Fruit fly (Drosophila melanogaster) whole organism, embryonic: ENCODE data around the gene CG17233.
A peak's percentile ranks its signal among the peaks of the same experiment; 100 is the strongest.

ENCODE experiments used
- Bteb2 ChIP-seq: fragments of 200-800 bp; sonication (Bioruptor generic); optimal IDR thresholded peaks from 2 replicates; lab custom pipeline; 2016; ENCODE audit warnings: missing biosample characterization, missing genetic modification characterization
- CG1602 ChIP-seq: fragments of 200-800 bp; sonication (Bioruptor generic); optimal IDR thresholded peaks from 3 replicates; lab custom pipeline; 2016; ENCODE audit warnings: missing biosample characterization, missing genetic modification characterization
- CG17829 ChIP-seq: fragments of 200-800 bp; optimal IDR thresholded peaks from 2 replicates; lab custom pipeline; 2019; ENCODE audit warnings: missing biosample characterization, mild to moderate bottlenecking, missing genetic modification characterization, moderate library complexity
- CG1832 ChIP-seq: fragments of 200-800 bp; sonication (Bioruptor generic); optimal IDR thresholded peaks from 2 replicates; lab custom pipeline; 2017; ENCODE audit warnings: missing biosample characterization, mild to moderate bottlenecking, missing genetic modification characterization, inconsistent platforms
- CG18599 ChIP-seq: fragments of 200-800 bp; sonication (Bioruptor generic); optimal IDR thresholded peaks from 3 replicates; lab custom pipeline; 2017; ENCODE audit warnings: missing biosample characterization, missing genetic modification characterization, mild to moderate bottlenecking, moderate library complexity, missing genetic modification reagents
- CG18764 ChIP-seq: fragments of 200-800 bp; sonication (Bioruptor generic); optimal IDR thresholded peaks from 3 replicates; lab custom pipeline; 2016; ENCODE audit warnings: missing biosample characterization, missing genetic modification characterization
- CG2712 ChIP-seq: fragments of 200-800 bp; optimal IDR thresholded peaks from 3 replicates; lab custom pipeline; 2019; ENCODE audit warnings: missing biosample characterization, mild to moderate bottlenecking, missing genetic modification characterization, moderate library complexity
- CG30403 ChIP-seq: fragments of 200-800 bp; sonication (Bioruptor generic); optimal IDR thresholded peaks from 3 replicates; lab custom pipeline; 2016; ENCODE audit warnings: missing biosample characterization, missing genetic modification characterization
- CG3065 ChIP-seq: fragments of 200-800 bp; sonication (Bioruptor generic); optimal IDR thresholded peaks from 2 replicates; lab custom pipeline; 2016; ENCODE audit warnings: missing biosample characterization, missing genetic modification characterization
- CG4328 ChIP-seq: fragments of 200-800 bp; sonication (Bioruptor generic); optimal IDR thresholded peaks from 3 replicates; lab custom pipeline; 2017; ENCODE audit warnings: missing biosample characterization, missing genetic modification reagents, missing genetic modification characterization
- CG4404 ChIP-seq: fragments of 200-800 bp; sonication (Bioruptor generic); IDR thresholded peaks from 2 replicates; pipeline ENCODE4 v1.3.6; 2022; ENCODE audit warnings: missing biosample characterization, missing genetic modification characterization
- CG7271 ChIP-seq: fragments of 200-800 bp; sonication (Bioruptor generic); optimal IDR thresholded peaks from 2 replicates; lab custom pipeline; 2018; ENCODE audit warnings: missing biosample characterization, mild to moderate bottlenecking, missing genetic modification characterization, moderate library complexity
- CG8765 ChIP-seq: fragments of 200-800 bp; sonication (Bioruptor generic); IDR thresholded peaks from 2 replicates; pipeline ENCODE4 v1.3.6; 2022; ENCODE audit warnings: missing biosample characterization, missing genetic modification characterization
- ERR ChIP-seq: fragments of 200-800 bp; sonication (Bioruptor generic); optimal IDR thresholded peaks from 2 replicates; lab custom pipeline; 2016; ENCODE audit warnings: missing biosample characterization, missing genetic modification characterization
- HLH54F ChIP-seq: fragments of 200-800 bp; sonication (Bioruptor generic); optimal IDR thresholded peaks from 3 replicates; lab custom pipeline; 2016; ENCODE audit warnings: missing biosample characterization, missing genetic modification characterization
- Hr3 ChIP-seq: fragments of 200-800 bp; sonication (Bioruptor generic); optimal IDR thresholded peaks from 3 replicates; lab custom pipeline; 2016; ENCODE audit warnings: missing biosample characterization, missing genetic modification characterization
- Mes4 ChIP-seq: fragments of 200-800 bp; sonication (Bioruptor generic); optimal IDR thresholded peaks from 2 replicates; lab custom pipeline; 2016; ENCODE audit warnings: missing biosample characterization, missing genetic modification characterization
- Ravus ChIP-seq: fragments of 200-800 bp; sonication (Bioruptor generic); IDR thresholded peaks from 2 replicates; pipeline ENCODE4 v1.3.6; 2022; ENCODE audit warnings: missing biosample characterization, missing genetic modification characterization
- Rfx ChIP-seq: fragments of 200-800 bp; sonication (Bioruptor generic); IDR thresholded peaks from 2 replicates; pipeline ENCODE4 v1.3.6; 2022; ENCODE audit warnings: missing biosample characterization, missing genetic modification characterization
- Rx ChIP-seq: fragments of 200-800 bp; sonication (Bioruptor generic); IDR thresholded peaks from 2 replicates; pipeline ENCODE4 v1.3.6; 2022; ENCODE audit warnings: missing biosample characterization, missing genetic modification characterization
- Side ChIP-seq: fragments of 200-800 bp; sonication (Bioruptor generic); optimal IDR thresholded peaks from 2 replicates; lab custom pipeline; 2016; ENCODE audit warnings: missing biosample characterization, missing genetic modification characterization
- Trl ChIP-seq, 3 experiments: fragments of >200 bp in 2 of 3; fragments of 200-800 bp in 1 of 3; sonication (Bioruptor generic) in 1 of 3; optimal IDR thresholded peaks; 2 replicates in 1 of 3; 3 replicates in 2 of 3; lab custom pipeline; 2016 to 2017; ENCODE audit warnings: missing biosample characterization in 1 of 3, missing genetic modification characterization in 1 of 3
- Vsx1 ChIP-seq: fragments of 200-800 bp; sonication (Bioruptor generic); optimal IDR thresholded peaks from 2 replicates; lab custom pipeline; 2017; ENCODE audit warnings: missing biosample characterization, mild to moderate bottlenecking, missing genetic modification characterization, missing genetic modification reagents
- Xbp1 ChIP-seq: fragments of 200-800 bp; sonication (Bioruptor generic); optimal IDR thresholded peaks from 3 replicates; lab custom pipeline; 2016; ENCODE audit warnings: missing biosample characterization, mild to moderate bottlenecking, missing genetic modification characterization
- al ChIP-seq: fragments of 200-800 bp; sonication (Bioruptor generic); IDR thresholded peaks from 2 replicates; pipeline ENCODE4 v1.3.6; 2022; ENCODE audit warnings: missing biosample characterization, missing genetic modification characterization
- bcd ChIP-seq: fragments of 200-800 bp; sonication (Bioruptor generic); optimal IDR thresholded peaks from 2 replicates; lab custom pipeline; 2017; ENCODE audit warnings: missing biosample characterization, mild to moderate bottlenecking, missing genetic modification characterization
- disco-r ChIP-seq: fragments of 200-800 bp; sonication (Bioruptor generic); optimal IDR thresholded peaks from 2 replicates; lab custom pipeline; 2016; ENCODE audit warnings: missing biosample characterization, missing genetic modification characterization
- emc ChIP-seq: fragments of 200-800 bp; sonication (Bioruptor generic); optimal IDR thresholded peaks from 2 replicates; lab custom pipeline; 2016; ENCODE audit warnings: missing biosample characterization, missing genetic modification characterization
- eyg ChIP-seq: fragments of 200-800 bp; sonication (Bioruptor generic); optimal IDR thresholded peaks from 3 replicates; lab custom pipeline; 2016; ENCODE audit warnings: missing biosample characterization, missing genetic modification characterization
- fd64A ChIP-seq: fragments of 200-800 bp; sonication (Bioruptor generic); optimal IDR thresholded peaks from 3 replicates; lab custom pipeline; 2018; ENCODE audit warnings: missing biosample characterization, mild to moderate bottlenecking, missing genetic modification characterization
- gce ChIP-seq: fragments of 200-800 bp; sonication (Bioruptor generic); IDR thresholded peaks from 3 replicates; pipeline ENCODE4 v1.3.6; 2022; ENCODE audit warnings: missing biosample characterization, missing genetic modification characterization
- gcm ChIP-seq: fragments of 200-800 bp; sonication (Bioruptor generic); optimal IDR thresholded peaks from 2 replicates; lab custom pipeline; 2019; ENCODE audit warnings: missing biosample characterization, mild to moderate bottlenecking, missing genetic modification characterization, moderate library complexity
- hkb ChIP-seq, 2 experiments: fragments of 200-800 bp in 1 of 2; fragments of >200 bp in 1 of 2; sonication (Bioruptor generic) in 1 of 2; IDR thresholded peaks in 1 of 2; optimal IDR thresholded peaks in 1 of 2; 2 replicates each; pipeline versions ENCODE4 v1.3.6 to Lab custom; 2017 to 2022; ENCODE audit warnings: missing biosample characterization in 1 of 2, missing genetic modification characterization in 1 of 2
- hth ChIP-seq: fragments of >200 bp; optimal IDR thresholded peaks from 2 replicates; lab custom pipeline; 2017; ENCODE audit warnings: inconsistent platforms
- lbe ChIP-seq: fragments of 200-800 bp; sonication (Bioruptor generic); optimal IDR thresholded peaks from 2 replicates; lab custom pipeline; 2016; ENCODE audit warnings: missing biosample characterization, mild to moderate bottlenecking, missing genetic modification characterization
- lilli ChIP-seq: fragments of 200-800 bp; sonication (Bioruptor generic); optimal IDR thresholded peaks from 3 replicates; lab custom pipeline; 2016; ENCODE audit warnings: missing biosample characterization, missing genetic modification characterization
- mirr ChIP-seq: fragments of 200-800 bp; sonication (Bioruptor generic); optimal IDR thresholded peaks from 3 replicates; lab custom pipeline; 2018; ENCODE audit warnings: missing biosample characterization, mild to moderate bottlenecking, missing genetic modification characterization
- p53 ChIP-seq: fragments of 200-800 bp; sonication (Bioruptor generic); optimal IDR thresholded peaks from 2 replicates; lab custom pipeline; 2016; ENCODE audit warnings: missing biosample characterization, missing genetic modification characterization
- prd ChIP-seq, 3 experiments: fragments of >200 bp in 2 of 3; fragments of 200-800 bp in 1 of 3; sonication (Bioruptor generic) in 1 of 3; optimal IDR thresholded peaks in 2 of 3; IDR thresholded peaks in 1 of 3; 2 replicates in 2 of 3; 3 replicates in 1 of 3; pipeline versions ENCODE4 v1.3.6 to Lab custom; 2017 to 2022; ENCODE audit warnings: missing biosample characterization in 1 of 3, missing genetic modification characterization in 1 of 3
- pros ChIP-seq: fragments of 200-800 bp; sonication (Bioruptor generic); optimal IDR thresholded peaks from 3 replicates; lab custom pipeline; 2019; ENCODE audit warnings: missing biosample characterization, mild to moderate bottlenecking, missing genetic modification characterization, moderate library complexity
- ro ChIP-seq: fragments of 200-800 bp; sonication (Bioruptor generic); IDR thresholded peaks from 2 replicates; pipeline ENCODE4 v1.3.6; 2022; ENCODE audit warnings: missing biosample characterization, missing genetic modification characterization
- sc ChIP-seq, 3 experiments: fragments of >200 bp in 2 of 3; fragments of 200-800 bp in 1 of 3; sonication (Bioruptor generic) in 1 of 3; optimal IDR thresholded peaks; 2 replicates in 2 of 3; 3 replicates in 1 of 3; lab custom pipeline; 2017; ENCODE audit warnings: mild to moderate bottlenecking in 1 of 3, missing biosample characterization in 1 of 3, missing genetic modification characterization in 1 of 3, missing genetic modification reagents in 1 of 3
- sens-2 ChIP-seq: fragments of 200-800 bp; sonication (Bioruptor generic); IDR thresholded peaks from 2 replicates; pipeline ENCODE4 v1.3.6; 2022; ENCODE audit warnings: missing biosample characterization, missing genetic modification characterization
- seq ChIP-seq: fragments of 200-800 bp; sonication (Bioruptor generic); IDR thresholded peaks from 2 replicates; pipeline ENCODE4 v1.3.6; 2022; ENCODE audit warnings: missing biosample characterization, missing genetic modification characterization
- tgo ChIP-seq: fragments of 200-800 bp; sonication (Bioruptor generic); IDR thresholded peaks from 3 replicates; pipeline ENCODE4 v1.3.6; 2022; ENCODE audit warnings: missing biosample characterization, missing genetic modification characterization
- tna ChIP-seq: fragments of 200-800 bp; sonication (Bioruptor generic); IDR thresholded peaks from 2 replicates; pipeline ENCODE4 v1.3.6; 2022; ENCODE audit warnings: missing biosample characterization, missing genetic modification characterization; ENCODE audit not compliant: partially characterized antibody
- wek ChIP-seq: fragments of 200-800 bp; sonication (Bioruptor generic); optimal IDR thresholded peaks from 3 replicates; lab custom pipeline; 2018; ENCODE audit warnings: missing biosample characterization, mild to moderate bottlenecking, missing genetic modification characterization, moderate library complexity
- z ChIP-seq: fragments of 200-800 bp; sonication (Bioruptor generic); IDR thresholded peaks from 3 replicates; pipeline ENCODE4 v1.3.6; 2022; ENCODE audit warnings: missing biosample characterization, missing genetic modification characterization

Gene CG17233

dm6 chr3L:20247513-20248173 lies 5.9 kb upstream of the CG17233 start, which contains the start of gene rdgC (continued):
- TF ChIP-seq CG3065 (GFP tag; lab: Kevin White, UChicago), result peak; percentile 81
- TF ChIP-seq HLH54F (GFP tag; lab: Kevin White, UChicago), result peak; percentile 94
- TF ChIP-seq CG2712 (tag; lab: Kevin White, UChicago), result peak; percentile 95
- peak; percentile 76 for TF ChIP-seq z
- peak; percentile 96 for TF ChIP-seq Xbp1
- peak; percentile 93 for TF ChIP-seq al (GFP tag; lab: Robert Waterston, UW)
- peak; percentile 95 for TF ChIP-seq Rx (GFP tag; lab: Robert Waterston, UW)
- TF ChIP-seq Mes4 (GFP tag; lab: Kevin White, UChicago), result peak; percentile 93
- TF ChIP-seq lbe (GFP tag; lab: Kevin White, UChicago), result peak; percentile 54
- peak; percentile 63 for TF ChIP-seq CG7271 (tag; lab: Kevin White, UChicago)
- peak; percentile 93 for TF ChIP-seq mirr
- TF ChIP-seq Ravus (GFP tag; lab: Robert Waterston, UW), result peak; percentile 88
- no peak for TF ChIP-seq hkb (optimal IDR thresholded peaks at IDR 0.05; lab: Kevin White, UChicago)
- peak; percentile 98 for TF ChIP-seq hkb (GFP tag; IDR thresholded peaks at IDR 0.05; lab: Robert Waterston, UW)
- TF ChIP-seq Rfx (GFP tag; lab: Robert Waterston, UW), result peak; percentile 98
- peak; percentile 89 for TF ChIP-seq p53 (GFP tag; lab: Kevin White, UChicago)
- peak; percentile 76 for TF ChIP-seq CG4328
- peak; percentile 88 for TF ChIP-seq sens-2
- TF ChIP-seq bcd (GFP tag; lab: Kevin White, UChicago), result peak; percentile 95
- TF ChIP-seq eyg, result peak; percentile 95
- peak; percentile 98 for TF ChIP-seq CG18599 (GFP tag; lab: Kevin White, UChicago)
- TF ChIP-seq tna (GFP tag; lab: Robert Waterston, UW), result no peak
- TF ChIP-seq disco-r (GFP tag; lab: Kevin White, UChicago), result peak; percentile 91
- TF ChIP-seq CG4404, result peak; percentile 86
- TF ChIP-seq ro, result peak; percentile 82
- peak; percentile 96 for TF ChIP-seq gce
- TF ChIP-seq CG1832 (GFP tag; lab: Kevin White, UChicago), result peak; percentile 45
- TF ChIP-seq CG1602, result peak; percentile 90
- TF ChIP-seq hth, result no peak
- TF ChIP-seq CG17829 (tag; lab: Kevin White, UChicago), result peak; percentile 95
- peak; percentile 95 for TF ChIP-seq CG30403
- peak; percentile 89 for TF ChIP-seq wek (GFP tag; lab: Kevin White, UChicago)
- TF ChIP-seq fd64A (GFP tag; lab: Kevin White, UChicago), result peak; percentile 85
- peak; percentile 38 to 65 for TF ChIP-seq Trl (optimal IDR thresholded peaks at IDR 0.05; lab: Kevin White, UChicago)
- peak; percentile 95 for TF ChIP-seq Trl (GFP tag; optimal IDR thresholded peaks at IDR 0.05; lab: Kevin White, UChicago)
- TF ChIP-seq CG8765 (GFP tag; lab: Robert Waterston, UW), result peak; percentile 62; the same call in 1 of the 2 replicates
- TF ChIP-seq Hr3 (GFP tag; lab: Kevin White, UChicago), result peak; percentile 90
- peak; percentile 94 for TF ChIP-seq Bteb2 (GFP tag; lab: Kevin White, UChicago)
- peak; percentile 93 for TF ChIP-seq emc (GFP tag; lab: Kevin White, UChicago)
- peak; percentile 95 for TF ChIP-seq CG18764 (GFP tag; lab: Kevin White, UChicago)
- peak; percentile 93 for TF ChIP-seq gcm
- TF ChIP-seq lilli (GFP tag; lab: Kevin White, UChicago), result peak; percentile 96
- TF ChIP-seq ERR (GFP tag; lab: Kevin White, UChicago), result peak; percentile 94
- TF ChIP-seq prd (optimal IDR thresholded peaks at IDR 0.05; lab: Kevin White, UChicago), result no peak
- TF ChIP-seq prd (GFP tag; IDR thresholded peaks at IDR 0.05; lab: Robert Waterston, UW), result peak; percentile 97
- peak; percentile 95 for TF ChIP-seq Side (GFP tag; lab: Kevin White, UChicago)
- TF ChIP-seq Vsx1, result peak; percentile 83
- TF ChIP-seq sc (optimal IDR thresholded peaks at IDR 0.05; lab: Kevin White, UChicago), result no peak
- peak; percentile 83 for TF ChIP-seq sc (GFP tag; optimal IDR thresholded peaks at IDR 0.05; lab: Kevin White, UChicago)
- TF ChIP-seq pros (GFP tag; lab: Kevin White, UChicago), result no peak
- TF ChIP-seq tgo (GFP tag; lab: Robert Waterston, UW), result peak; percentile 96
- TF ChIP-seq seq (GFP tag; lab: Robert Waterston, UW), result peak; percentile 95
